Fruit fly (Drosophila melanogaster) whole organism, embryonic: Measurements from ENCODE around the gene Tom40.
A peak's percentile ranks its signal among the peaks of the same experiment; 100 is the strongest.

ENCODE experiments used
- Abd-B ChIP-seq: fragments of 200-800 bp; sonication (Bioruptor generic); optimal IDR thresholded peaks from 2 replicates; lab custom pipeline; 2018; ENCODE audit warnings: missing biosample characterization, mild to moderate bottlenecking, missing genetic modification characterization, moderate library complexity
- Bdp1 ChIP-seq: fragments of 200-800 bp; sonication (Bioruptor generic); optimal IDR thresholded peaks from 3 replicates; lab custom pipeline; 2016; ENCODE audit warnings: missing biosample characterization, missing genetic modification characterization
- BtbVII ChIP-seq: fragments of 200-800 bp; sonication (Bioruptor generic); optimal IDR thresholded peaks from 3 replicates; lab custom pipeline; 2017; ENCODE audit warnings: missing biosample characterization, mild to moderate bottlenecking, missing genetic modification characterization
- CG10959 ChIP-seq: fragments of 200-800 bp; sonication (Bioruptor generic); IDR thresholded peaks from 2 replicates; pipeline ENCODE4 v1.3.6; 2022; ENCODE audit warnings: missing biosample characterization, missing genetic modification characterization
- CG11504 ChIP-seq: fragments of 200-800 bp; sonication (Bioruptor generic); optimal IDR thresholded peaks from 3 replicates; lab custom pipeline; 2019; ENCODE audit warnings: missing biosample characterization, mild to moderate bottlenecking, missing genetic modification characterization, moderate library complexity
- CG14014 ChIP-seq: fragments of 200-800 bp; sonication (Bioruptor generic); IDR thresholded peaks from 2 replicates; pipeline ENCODE4 v1.3.6; 2022; ENCODE audit warnings: missing biosample characterization, missing genetic modification characterization
- CG14710 ChIP-seq: fragments of 200-800 bp; sonication (Bioruptor generic); optimal IDR thresholded peaks from 3 replicates; lab custom pipeline; 2019; ENCODE audit warnings: missing biosample characterization, mild to moderate bottlenecking, missing genetic modification characterization, moderate library complexity
- CG15011 ChIP-seq: fragments of 200-800 bp; sonication (Bioruptor generic); optimal IDR thresholded peaks from 3 replicates; lab custom pipeline; 2018; ENCODE audit warnings: missing biosample characterization, mild to moderate bottlenecking, missing genetic modification characterization
- CG17829 ChIP-seq: fragments of 200-800 bp; optimal IDR thresholded peaks from 2 replicates; lab custom pipeline; 2019; ENCODE audit warnings: missing biosample characterization, mild to moderate bottlenecking, missing genetic modification characterization, moderate library complexity
- CG2116 ChIP-seq: fragments of 200-800 bp; sonication (Bioruptor generic); optimal IDR thresholded peaks from 3 replicates; lab custom pipeline; 2018; ENCODE audit warnings: missing biosample characterization, mild to moderate bottlenecking, missing genetic modification characterization
- CG2199 ChIP-seq: fragments of 200-800 bp; sonication (Bioruptor generic); IDR thresholded peaks from 3 replicates; pipeline ENCODE4 v1.3.6; 2022; ENCODE audit warnings: missing biosample characterization, missing genetic modification characterization
- CG3163 ChIP-seq: fragments of 200-800 bp; sonication (Bioruptor generic); optimal IDR thresholded peaks from 3 replicates; lab custom pipeline; 2016; ENCODE audit warnings: missing biosample characterization, missing genetic modification characterization
- CG43689 ChIP-seq: fragments of 200-800 bp; sonication (Bioruptor generic); IDR thresholded peaks from 2 replicates; pipeline ENCODE4 v1.3.6; 2022; ENCODE audit warnings: missing biosample characterization, missing genetic modification characterization
- CG7556 ChIP-seq: fragments of 200-800 bp; sonication (Bioruptor generic); optimal IDR thresholded peaks from 2 replicates; lab custom pipeline; 2017; ENCODE audit warnings: missing biosample characterization, mild to moderate bottlenecking, missing genetic modification characterization
- CG7839 ChIP-seq: fragments of 200-800 bp; sonication (Bioruptor generic); optimal IDR thresholded peaks from 3 replicates; lab custom pipeline; 2018; ENCODE audit warnings: missing biosample characterization, mild to moderate bottlenecking, missing genetic modification characterization, moderate library complexity
- CG7928 ChIP-seq: fragments of 200-800 bp; sonication (Bioruptor generic); optimal IDR thresholded peaks from 2 replicates; lab custom pipeline; 2017; ENCODE audit warnings: missing biosample characterization, mild to moderate bottlenecking, missing genetic modification characterization
- CG9876 ChIP-seq: fragments of 200-800 bp; sonication (Bioruptor generic); optimal IDR thresholded peaks from 2 replicates; lab custom pipeline; 2016; ENCODE audit warnings: missing biosample characterization, missing genetic modification characterization
- CkIIα-i1 ChIP-seq: fragments of 200-800 bp; sonication (Bioruptor generic); IDR thresholded peaks from 2 replicates; pipeline ENCODE4 v1.3.6; 2022; ENCODE audit warnings: missing biosample characterization, missing genetic modification characterization
- CrebB ChIP-seq: fragments of 200-800 bp; sonication (Bioruptor generic); optimal IDR thresholded peaks from 3 replicates; lab custom pipeline; 2018; ENCODE audit warnings: missing biosample characterization, mild to moderate bottlenecking, missing genetic modification characterization
- ERR ChIP-seq: fragments of 200-800 bp; sonication (Bioruptor generic); optimal IDR thresholded peaks from 2 replicates; lab custom pipeline; 2016; ENCODE audit warnings: missing biosample characterization, missing genetic modification characterization
- Eip74EF ChIP-seq, 2 experiments: fragments of 200-800 bp in 1 of 2; fragments of >200 bp in 1 of 2; sonication (Bioruptor generic) in 1 of 2; optimal IDR thresholded peaks; 2 replicates each; lab custom pipeline; 2017 to 2019; ENCODE audit warnings: missing biosample characterization in 2 of 2, missing genetic modification characterization in 2 of 2, mild to moderate bottlenecking in 1 of 2, moderate library complexity in 1 of 2
- Ets65A ChIP-seq: fragments of 200-800 bp; sonication (Bioruptor generic); peaks from one replicate; lab custom pipeline; 2016; ENCODE audit warnings: missing biosample characterization, missing genetic modification characterization
- Fer1 ChIP-seq: fragments of 200-800 bp; sonication (Bioruptor generic); optimal IDR thresholded peaks from 2 replicates; lab custom pipeline; 2017; ENCODE audit warnings: missing biosample characterization, mild to moderate bottlenecking, missing genetic modification characterization
- Fer2 ChIP-seq: fragments of 200-800 bp; sonication (Bioruptor generic); optimal IDR thresholded peaks from 2 replicates; lab custom pipeline; 2018; ENCODE audit warnings: missing biosample characterization, mild to moderate bottlenecking, missing genetic modification characterization, moderate library complexity
- H2.0 ChIP-seq: fragments of 200-800 bp; sonication (Bioruptor generic); IDR thresholded peaks from 2 replicates; pipeline ENCODE4 v1.3.6; 2022; ENCODE audit warnings: missing biosample characterization, missing genetic modification characterization
- Hr39 ChIP-seq: fragments of >200 bp; optimal IDR thresholded peaks from 2 replicates; lab custom pipeline; 2017
- Meics ChIP-seq: fragments of 200-800 bp; sonication (Bioruptor generic); optimal IDR thresholded peaks from 2 replicates; lab custom pipeline; 2017; ENCODE audit warnings: missing biosample characterization, mild to moderate bottlenecking, missing genetic modification characterization
- Poxn ChIP-seq: fragments of 200-800 bp; sonication (Bioruptor generic); IDR thresholded peaks from 2 replicates; pipeline ENCODE4 v1.3.6; 2022; ENCODE audit warnings: missing biosample characterization, missing genetic modification characterization
- Six4 ChIP-seq: fragments of 200-800 bp; sonication (Bioruptor generic); optimal IDR thresholded peaks from 2 replicates; lab custom pipeline; 2016; ENCODE audit warnings: missing biosample characterization, missing genetic modification characterization
- Sox102F ChIP-seq: fragments of 200-800 bp; sonication (Bioruptor generic); optimal IDR thresholded peaks from 2 replicates; lab custom pipeline; 2018; ENCODE audit warnings: missing biosample characterization, mild to moderate bottlenecking, missing genetic modification characterization, moderate library complexity
- Xrp1 ChIP-seq: fragments of 200-800 bp; sonication (Bioruptor generic); IDR thresholded peaks from 2 replicates; pipeline ENCODE4 v1.3.6; 2022; ENCODE audit warnings: missing biosample characterization, missing genetic modification characterization
- dm ChIP-seq: fragments of 200-800 bp; sonication (Bioruptor generic); optimal IDR thresholded peaks from 3 replicates; lab custom pipeline; 2016; ENCODE audit warnings: missing biosample characterization, missing genetic modification characterization
- ems ChIP-seq: fragments of 200-800 bp; sonication (Bioruptor generic); optimal IDR thresholded peaks from 3 replicates; lab custom pipeline; 2016; ENCODE audit warnings: missing biosample characterization, missing genetic modification characterization
- exex ChIP-seq: fragments of 200-800 bp; sonication (Bioruptor generic); optimal IDR thresholded peaks from 4 replicates; lab custom pipeline; 2018; ENCODE audit warnings: missing biosample characterization, mild to moderate bottlenecking, missing genetic modification characterization, moderate library complexity
- ftz-f1 ChIP-seq: fragments of 200-800 bp; sonication (Bioruptor generic); optimal IDR thresholded peaks from 2 replicates; lab custom pipeline; 2016; ENCODE audit warnings: missing biosample characterization, missing genetic modification characterization
- hkb ChIP-seq, 2 experiments: fragments of 200-800 bp in 1 of 2; fragments of >200 bp in 1 of 2; sonication (Bioruptor generic) in 1 of 2; IDR thresholded peaks in 1 of 2; optimal IDR thresholded peaks in 1 of 2; 2 replicates each; pipeline versions ENCODE4 v1.3.6 to Lab custom; 2017 to 2022; ENCODE audit warnings: missing biosample characterization in 1 of 2, missing genetic modification characterization in 1 of 2
- jumu ChIP-seq: fragments of 200-800 bp; sonication (Bioruptor generic); optimal IDR thresholded peaks from 3 replicates; lab custom pipeline; 2016; ENCODE audit warnings: missing biosample characterization, missing genetic modification characterization
- knrl ChIP-seq: fragments of 200-800 bp; sonication (Bioruptor generic); IDR thresholded peaks from 3 replicates; pipeline ENCODE4 v1.3.6; 2022; ENCODE audit warnings: missing biosample characterization, missing genetic modification characterization; ENCODE audit not compliant: partially characterized antibody
- mld ChIP-seq: fragments of 200-800 bp; sonication (Bioruptor generic); IDR thresholded peaks from 3 replicates; pipeline ENCODE4 v1.3.6; 2022; ENCODE audit warnings: missing biosample characterization, missing genetic modification characterization; ENCODE audit not compliant: partially characterized antibody
- nau ChIP-seq: fragments of 200-800 bp; sonication (Bioruptor generic); optimal IDR thresholded peaks from 3 replicates; lab custom pipeline; 2017; ENCODE audit warnings: missing biosample characterization, mild to moderate bottlenecking, missing genetic modification characterization, missing genetic modification reagents
- org-1 ChIP-seq: fragments of 200-800 bp; sonication (Bioruptor generic); optimal IDR thresholded peaks from 2 replicates; lab custom pipeline; 2017; ENCODE audit warnings: missing biosample characterization, missing genetic modification characterization
- otp ChIP-seq: fragments of 200-800 bp; sonication (Bioruptor generic); IDR thresholded peaks from 3 replicates; pipeline ENCODE4, ENCODE4 v1.3.6; 2022; ENCODE audit warnings: missing biosample characterization, missing genetic modification characterization
- pum ChIP-seq: fragments of 200-800 bp; sonication (Bioruptor generic); optimal IDR thresholded peaks from 2 replicates; lab custom pipeline; 2016; ENCODE audit warnings: missing biosample characterization, missing genetic modification characterization
- slou ChIP-seq: fragments of 200-800 bp; sonication (Bioruptor generic); optimal IDR thresholded peaks from 3 replicates; lab custom pipeline; 2016; ENCODE audit warnings: missing biosample characterization, missing genetic modification characterization
- tin ChIP-seq: fragments of 200-800 bp; sonication (Bioruptor generic); optimal IDR thresholded peaks from 3 replicates; lab custom pipeline; 2016; ENCODE audit warnings: missing biosample characterization, missing genetic modification characterization
- tio ChIP-seq: fragments of 200-800 bp; sonication (Bioruptor generic); optimal IDR thresholded peaks from 2 replicates; lab custom pipeline; 2017; ENCODE audit warnings: missing biosample characterization, missing genetic modification characterization, inconsistent platforms
- tna ChIP-seq: fragments of 200-800 bp; sonication (Bioruptor generic); IDR thresholded peaks from 2 replicates; pipeline ENCODE4 v1.3.6; 2022; ENCODE audit warnings: missing biosample characterization, missing genetic modification characterization; ENCODE audit not compliant: partially characterized antibody
- vnd ChIP-seq: fragments of 200-800 bp; sonication (Bioruptor generic); IDR thresholded peaks from 3 replicates; pipeline ENCODE4 v1.3.6; 2022; ENCODE audit warnings: missing biosample characterization, missing genetic modification characterization; ENCODE audit not compliant: partially characterized antibody

Tom40 gene

DNA sequence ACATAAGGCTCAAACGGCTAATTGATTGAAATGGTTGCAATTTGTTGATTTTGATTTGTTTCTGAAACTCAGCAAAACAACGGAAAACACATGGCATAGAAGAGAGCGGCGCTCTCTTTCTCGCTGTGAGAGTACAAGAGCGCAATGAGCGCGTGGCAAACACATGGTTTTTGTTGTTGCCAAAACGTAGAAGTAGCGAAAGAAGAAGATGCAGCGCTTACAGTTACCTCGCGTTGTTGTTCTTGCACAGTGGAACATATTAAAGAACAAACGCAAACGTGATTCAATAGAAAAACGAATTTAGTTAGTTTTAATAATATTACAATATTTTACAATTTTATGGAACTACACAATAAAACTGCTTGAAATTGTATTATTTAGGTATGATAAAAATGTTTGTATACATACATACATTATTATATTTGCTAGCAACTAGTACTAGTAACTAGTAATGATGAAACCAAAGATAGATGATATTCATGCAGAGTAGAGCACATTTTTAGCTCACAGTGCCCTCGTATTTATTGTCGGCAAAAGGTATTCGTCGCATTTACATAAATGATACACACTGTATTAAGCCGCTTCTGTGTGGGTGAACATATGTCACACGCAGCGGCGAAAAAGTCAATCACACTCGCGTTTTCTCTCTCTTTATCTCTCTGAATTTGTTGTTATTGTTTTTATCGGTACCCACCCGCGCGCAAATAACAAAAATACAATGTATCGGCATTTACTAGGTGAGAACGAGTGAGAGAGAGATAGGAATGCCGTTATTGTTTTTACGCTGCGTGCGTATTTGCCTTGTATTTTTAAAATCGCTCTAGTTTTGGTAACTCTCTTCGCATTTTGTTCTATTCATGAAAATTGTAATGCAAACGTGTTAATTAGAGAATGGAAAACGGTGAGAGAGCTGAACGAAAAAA, 31.3 kb upstream of the Tom40 start (continued):
- TF ChIP-seq Xrp1 (GFP tag; lab: Robert Waterston, UW) (peak; percentile 86), ERR (GFP tag; lab: Kevin White, UChicago) (peak; percentile 45), Bdp1 (peak; percentile 77), CG2116 (peak; percentile 65), Poxn (peak; percentile 59; the same call in 1 of the 2 replicates), Abd-B (GFP tag; lab: Kevin White, UChicago) (peak; percentile 93), exex (tag; lab: Kevin White, UChicago) (peak; percentile 55), Hr39 (no peak), BtbVII (GFP tag; lab: Kevin White, UChicago) (peak; percentile 94), tna (no peak), org-1 (GFP tag; lab: Kevin White, UChicago) (peak; percentile 95), CG15011 (GFP tag; lab: Kevin White, UChicago) (peak; percentile 93), Eip74EF (GFP tag; optimal IDR thresholded peaks at IDR 0.05; lab: Kevin White, UChicago) (peak in 1 of 2 experiments; percentile 96), pum (GFP tag; lab: Kevin White, UChicago) (peak; percentile 77), H2.0 (GFP tag; lab: Robert Waterston, UW) (peak; percentile 67; the same call in 1 of the 2 replicates), Sox102F (peak; percentile 94), CG14014 (GFP tag; lab: Robert Waterston, UW) (peak; percentile 86), slou (GFP tag; lab: Kevin White, UChicago) (peak; percentile 88), CG43689 (0 out of 2 replicates have a peak, but pooled peaks have one; percentile 17), Fer1 (GFP tag; lab: Kevin White, UChicago) (peak; percentile 95), otp (peak; percentile 49; the same call in 1 of the 3 replicates), Ets65A (GFP tag; lab: Kevin White, UChicago) (peak; percentile 96), ftz-f1 (GFP tag; lab: Kevin White, UChicago) (no peak), nau (GFP tag; lab: Kevin White, UChicago) (peak; percentile 91), dm (GFP tag; lab: Kevin White, UChicago) (peak; percentile 36), Six4 (GFP tag; lab: Kevin White, UChicago) (peak; percentile 89), jumu (GFP tag; lab: Kevin White, UChicago) (peak; percentile 75), CG7928 (GFP tag; lab: Kevin White, UChicago) (peak; percentile 72), CkIIα-i1 (GFP tag; lab: Robert Waterston, UW) (no peak), CG14710 (tag; lab: Kevin White, UChicago) (peak; percentile 93), Meics (peak; percentile 96), CG7556 (peak; percentile 98), CG17829 (tag; lab: Kevin White, UChicago) (peak; percentile 94), vnd (GFP tag; lab: Robert Waterston, UW) (no peak), mld (no peak), tio (GFP tag; lab: Kevin White, UChicago) (peak; percentile 95), CrebB (peak; percentile 89), tin (GFP tag; lab: Kevin White, UChicago) (peak; percentile 93), CG11504 (tag; lab: Kevin White, UChicago) (peak; percentile 95), CG3163 (GFP tag; lab: Kevin White, UChicago) (peak; percentile 20), CG7839 (tag; lab: Kevin White, UChicago) (peak; percentile 97), CG2199 (GFP tag; lab: Robert Waterston, UW) (no peak), hkb (optimal IDR thresholded peaks at IDR 0.05; lab: Kevin White, UChicago) (no peak), hkb (GFP tag; IDR thresholded peaks at IDR 0.05; lab: Robert Waterston, UW) (peak; percentile 82), knrl (GFP tag; lab: Robert Waterston, UW) (no peak), CG10959 (GFP tag; lab: Robert Waterston, UW) (peak; percentile 66; the same call in 1 of the 2 replicates), ems (GFP tag; lab: Kevin White, UChicago) (peak; percentile 76), Fer2 (peak; percentile 84), CG9876 (GFP tag; lab: Kevin White, UChicago) (peak; percentile 51)
